Worm (Caenorhabditis elegans): ENCODE measurements around the gene ugt-58.

Gene ugt-58

ce11 chrII:9618759-9619158 lies 32.2 kb upstream of the ugt-58 start:
- TF ChIP-seq Y55F3AM.14 (GFP tag; optimal IDR thresholded peaks at IDR 0.05) (no peak), snpc-4 (tag; optimal IDR thresholded peaks at IDR 0.05) (no peak), sma-3 (GFP tag; optimal IDR thresholded peaks at IDR 0.05) (no peak), unc-55 (GFP tag; optimal IDR thresholded peaks at IDR 0.05) (no peak), gmeb-1 (tag; optimal IDR thresholded peaks at IDR 0.05) (no peak), lsy-2 (tag; optimal IDR thresholded peaks at IDR 0.05) (no peak), mdl-1 (tag; optimal IDR thresholded peaks at IDR 0.05) (no peak), nhr-12 (tag; optimal IDR thresholded peaks at IDR 0.05) (no peak), F13H6.1 (tag; optimal IDR thresholded peaks at IDR 0.05) (no peak), mab-5 (tag; optimal IDR thresholded peaks at IDR 0.05) (no peak), ceh-82 (tag; optimal IDR thresholded peaks at IDR 0.05) (no peak), unc-62 (GFP tag; optimal IDR thresholded peaks at IDR 0.05) (no peak), nhr-10 (tag; optimal IDR thresholded peaks at IDR 0.05) (no peak), ztf-4 (tag; optimal IDR thresholded peaks at IDR 0.05) (no peak)

- no peak for TF ChIP-seq nhr-12 (tag; optimal IDR thresholded peaks at IDR 0.05)
- TF ChIP-seq unc-62 (GFP tag; optimal IDR thresholded peaks at IDR 0.05), result no peak
- TF ChIP-seq nhr-6 (tag; optimal IDR thresholded peaks at IDR 0.05), result no peak
- TF ChIP-seq skn-1 (tag; optimal IDR thresholded peaks at IDR 0.05), result no peak
- TF ChIP-seq mab-5 (tag; optimal IDR thresholded peaks at IDR 0.05), result no peak
- TF ChIP-seq lsy-2 (tag; optimal IDR thresholded peaks at IDR 0.05), result peak in 1 of 2 experiments; percentile 7
- no peak for TF ChIP-seq peb-1 (tag; optimal IDR thresholded peaks at IDR 0.05)
- TF ChIP-seq nhr-10 (tag; optimal IDR thresholded peaks at IDR 0.05), result no peak
- no peak for TF ChIP-seq R02D3.7 (tag; optimal IDR thresholded peaks at IDR 0.05)
- TF ChIP-seq crh-2 (tag; optimal IDR thresholded peaks at IDR 0.05), result no peak
- peak; percentile 10 for TF ChIP-seq sma-9 (GFP tag; optimal IDR thresholded peaks at IDR 0.05)
- TF ChIP-seq sma-9 (tag; optimal IDR thresholded peaks at IDR 0.05), result no peak
- TF ChIP-seq nhr-21 (tag; optimal IDR thresholded peaks at IDR 0.05), result peak; percentile 51
Observed at ce11 chrII:9617902-9618245, 31.3 kb upstream of the ugt-58 start.

ce11 chrII:9617039-9617901 lies 30.7 kb upstream of the ugt-58 start, which contains the start of gene hal-3:
Gene hal-3, minus strand, starts transcription at chrII:9617125.
- TF ChIP-seq lsy-2 (tag; optimal IDR thresholded peaks at IDR 0.05) (peak in 1 of 2 experiments; percentile 53), sma-3 (GFP tag; optimal IDR thresholded peaks at IDR 0.05) (peak; percentile 36), C34F6.9 (tag; optimal IDR thresholded peaks at IDR 0.05) (no peak), snpc-4 (tag; optimal IDR thresholded peaks at IDR 0.05) (no peak), unc-55 (GFP tag; optimal IDR thresholded peaks at IDR 0.05) (no peak), peb-1 (tag; optimal IDR thresholded peaks at IDR 0.05) (no peak), nhr-11 (tag; optimal IDR thresholded peaks at IDR 0.05) (peak; percentile 21)

ce11 chrII:9614728-9615127 lies 28.1 kb upstream of the ugt-58 start, which contains the start of gene hlh-6:
Gene hlh-6, minus strand, starts transcription at chrII:9614828.
- no peak for TF ChIP-seq ZK546.5 (tag; optimal IDR thresholded peaks at IDR 0.05)

ce11 chrII:9611347-9611923 lies 24.9 kb upstream of the ugt-58 start, which contains the start of the genes T15H9.5 and T15H9.4:
Gene T15H9.5, minus strand, starts transcription at chrII:9611447.
Gene T15H9.4, plus strand, starts transcription at chrII:9611873.
- TF ChIP-seq mab-5 (tag; optimal IDR thresholded peaks at IDR 0.05) (no peak), alr-1 (tag; optimal IDR thresholded peaks at IDR 0.05) (no peak), ztf-4 (tag; optimal IDR thresholded peaks at IDR 0.05) (no peak), lin-13 (GFP tag; optimal IDR thresholded peaks at IDR 0.05) (no peak), nhr-12 (tag; optimal IDR thresholded peaks at IDR 0.05) (no peak), ztf-1 (GFP tag; conservative IDR thresholded peaks at IDR 0.05) (no peak), nhr-25 (tag; optimal IDR thresholded peaks at IDR 0.05) (no peak), crh-2 (tag; optimal IDR thresholded peaks at IDR 0.05) (no peak), zag-1 (tag; optimal IDR thresholded peaks at IDR 0.05) (no peak), sma-3 (GFP tag; optimal IDR thresholded peaks at IDR 0.05) (no peak), Y55F3AM.14 (GFP tag; optimal IDR thresholded peaks at IDR 0.05) (no peak), gmeb-1 (tag; optimal IDR thresholded peaks at IDR 0.05) (no peak), aly-2 (tag; optimal IDR thresholded peaks at IDR 0.05) (no peak), ceh-82 (tag; optimal IDR thresholded peaks at IDR 0.05) (no peak)

Data from whole organism, L2 larva.